Fruit fly (Drosophila melanogaster): Measurements from ENCODE around the gene RpL9.
A peak's percentile ranks its signal among the peaks of the same experiment; 100 is the strongest.

The RpL9 gene

dm6 chr2L:11037583-11038517 lies 33.9 kb upstream of the RpL9 start:
- no peak for TF ChIP-seq CG17801 (GFP tag; optimal IDR thresholded peaks at IDR 0.05; ENCODE audit: partially characterized antibody)

dm6 chr2L:11034495-11034894 lies 30.5 kb upstream of the RpL9 start, which contains the start of gene CG18666:
Gene CG18666, plus strand, starts transcription at chr2L:11034795.
- TF ChIP-seq CG17801 (GFP tag; optimal IDR thresholded peaks at IDR 0.05; ENCODE audit: partially characterized antibody), result peak; percentile 20

dm6 chr2L:11032285-11032970 lies 28.4 kb upstream of the RpL9 start:
- no peak for TF ChIP-seq CG17801 (GFP tag; optimal IDR thresholded peaks at IDR 0.05; ENCODE audit: partially characterized antibody)

- TF ChIP-seq CG17801 (GFP tag; optimal IDR thresholded peaks at IDR 0.05; ENCODE audit: partially characterized antibody), result no peak
These were observed 24.0 kb upstream of the RpL9 start for dm6 chr2L:11027825-11028496.

dm6 chr2L:11027213-11027612 lies 23.2 kb upstream of the RpL9 start:
- TF ChIP-seq CG17801 (GFP tag; optimal IDR thresholded peaks at IDR 0.05; ENCODE audit: partially characterized antibody), result no peak

dm6 chr2L:11023875-11024274 lies 19.9 kb upstream of the RpL9 start:
- no peak for TF ChIP-seq CG17801 (GFP tag; optimal IDR thresholded peaks at IDR 0.05; ENCODE audit: partially characterized antibody)

dm6 chr2L:11022804-11023203 lies 18.8 kb upstream of the RpL9 start:
- TF ChIP-seq CG17801 (GFP tag; optimal IDR thresholded peaks at IDR 0.05; ENCODE audit: partially characterized antibody), result no peak

- TF ChIP-seq CG17801 (GFP tag; optimal IDR thresholded peaks at IDR 0.05; ENCODE audit: partially characterized antibody), result no peak
These were observed 17.6 kb upstream of the RpL9 start for dm6 chr2L:11021606-11022005.

- TF ChIP-seq CG17801 (GFP tag; optimal IDR thresholded peaks at IDR 0.05; ENCODE audit: partially characterized antibody), result no peak
These were observed 12.7 kb upstream of the RpL9 start, which contains the start of gene CG14913 for dm6 chr2L:11016695-11017094. Gene CG14913, plus strand, starts transcription at chr2L:11016995.

dm6 chr2L:11015320-11015719 lies 11.3 kb upstream of the RpL9 start, which contains the start of gene Acp32CD:
Gene Acp32CD, plus strand, starts transcription at chr2L:11015620.
- TF ChIP-seq CG17801 (GFP tag; optimal IDR thresholded peaks at IDR 0.05; ENCODE audit: partially characterized antibody), result no peak

- TF ChIP-seq CG17801 (GFP tag; optimal IDR thresholded peaks at IDR 0.05; ENCODE audit: partially characterized antibody), result no peak
These were observed 10.7 kb upstream of the RpL9 start for dm6 chr2L:11014671-11015070.

dm6 chr2L:11014018-11014611 lies 10.1 kb upstream of the RpL9 start:
- no peak for TF ChIP-seq CG17801 (GFP tag; optimal IDR thresholded peaks at IDR 0.05; ENCODE audit: partially characterized antibody)

- TF ChIP-seq CG17801 (GFP tag; optimal IDR thresholded peaks at IDR 0.05; ENCODE audit: partially characterized antibody), result peak; percentile 69
These were observed 7.0 kb upstream of the RpL9 start, which contains the start of the genes Art8 and dUTPase for dm6 chr2L:11010999-11011398. Gene Art8, minus strand, starts transcription at chr2L:11011086. Gene dUTPase, plus strand, starts transcription at chr2L:11011312.

- TF ChIP-seq CG17801 (GFP tag; optimal IDR thresholded peaks at IDR 0.05; ENCODE audit: partially characterized antibody), result no peak
These were observed 671 bp upstream of the RpL9 start, which contains the start of gene Nup154 for dm6 chr2L:11004674-11005045. Gene Nup154, plus strand, starts transcription at chr2L:11004820.

All from ovary, adult (tissue).